Worm (Caenorhabditis elegans): ENCODE results near the gene srd-42.

The srd-42 gene

ce11 chrX:13303357-13303756, at the start of gene srd-42:
Gene srd-42, minus strand, starts transcription at chrX:13303457.
- no peak for TF ChIP-seq tab-1 (GFP tag; IDR thresholded peaks at IDR 0.05)
- TF ChIP-seq flt-1 (GFP tag; IDR thresholded peaks at IDR 0.05): no peak
- no peak for TF ChIP-seq ref-1 (GFP tag; conservative IDR thresholded peaks at IDR 0.05)
- TF ChIP-seq cog-1 (tag; optimal IDR thresholded peaks at IDR 0.05): no peak
- no peak for TF ChIP-seq med-1 (GFP tag; optimal IDR thresholded peaks at IDR 0.05; ENCODE audit: insufficient read depth)
- no peak for TF ChIP-seq ztf-29 (GFP tag; IDR thresholded peaks at IDR 0.05)
- no peak for TF ChIP-seq klf-2 (GFP tag; conservative IDR thresholded peaks at IDR 0.05)
- TF ChIP-seq T22C8.4 (GFP tag; IDR thresholded peaks at IDR 0.05): no peak

DNA sequence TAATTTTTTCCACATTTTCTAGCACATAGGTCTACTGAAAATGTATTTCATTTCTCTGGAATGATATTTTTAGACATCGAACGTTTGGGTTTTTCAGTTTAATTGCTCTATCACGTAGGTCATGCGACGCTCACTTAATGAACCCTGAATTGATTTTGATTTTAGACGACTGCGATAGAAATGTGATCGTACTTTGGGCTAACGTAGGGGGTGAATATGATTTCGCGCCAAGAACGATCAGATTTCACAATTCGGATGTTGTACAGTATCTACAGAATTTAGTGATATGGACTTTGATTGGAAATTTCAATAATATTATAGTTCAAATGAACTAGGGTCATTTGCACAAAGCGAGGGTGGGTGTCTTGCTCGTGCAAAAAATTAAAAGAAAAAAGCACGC, 48.9 kb upstream of the srd-42 start:
- no peak for TF ChIP-seq cog-1 (tag; optimal IDR thresholded peaks at IDR 0.05)
- no peak for TF ChIP-seq klf-2 (GFP tag; conservative IDR thresholded peaks at IDR 0.05)
- TF ChIP-seq T22C8.4 (GFP tag; IDR thresholded peaks at IDR 0.05): no peak

DNA sequence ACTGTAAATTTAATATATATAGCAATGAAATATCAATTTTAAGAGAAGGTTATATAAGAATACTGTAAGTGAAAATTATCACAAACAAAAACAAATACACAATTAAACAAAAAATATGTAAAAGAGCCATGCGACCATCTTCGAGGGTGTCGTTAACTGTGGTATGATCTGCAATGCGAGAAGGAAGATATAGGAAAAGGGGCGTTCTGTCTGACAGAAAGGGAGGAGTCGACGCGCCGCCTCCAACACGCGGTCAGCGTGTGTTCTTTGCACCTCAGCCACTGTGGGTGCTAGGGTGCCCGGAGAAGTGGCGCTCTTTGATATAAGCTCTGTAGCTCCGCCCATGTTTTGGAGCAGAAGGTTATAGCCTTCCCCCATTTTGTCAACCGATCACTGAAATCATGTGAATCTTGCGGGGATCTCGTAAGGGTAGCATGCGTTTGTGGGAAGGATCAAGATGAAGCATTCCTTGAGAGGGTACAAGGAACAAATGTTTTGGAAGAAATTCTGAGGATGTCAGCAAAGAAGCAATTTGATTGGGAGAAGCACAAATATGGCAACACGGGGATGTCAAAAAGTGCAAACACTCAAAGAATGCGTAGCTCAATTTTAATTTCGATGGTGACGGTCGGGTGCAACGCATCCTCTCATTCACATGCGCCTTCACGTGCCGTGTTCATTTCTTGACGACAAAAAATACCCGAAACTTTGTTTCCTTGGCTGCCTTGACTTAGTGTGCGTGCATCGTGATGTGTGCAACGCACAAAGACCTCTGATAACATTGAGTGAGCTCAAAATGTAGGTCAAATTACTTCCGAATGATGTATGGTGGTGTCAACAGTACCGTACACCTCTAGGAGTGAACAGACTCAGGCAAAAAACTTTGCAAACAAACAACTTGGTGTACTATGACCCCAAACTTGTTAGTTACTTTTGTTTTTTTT, 47.8 kb upstream of the srd-42 start, which contains the start of gene mxl-3:
mxl-3 (minus strand) TSS at position 1 of the 944 bp plus-strand sequence.
- TF ChIP-seq med-1 (GFP tag; optimal IDR thresholded peaks at IDR 0.05; ENCODE audit: insufficient read depth) (no peak), klf-2 (GFP tag; conservative IDR thresholded peaks at IDR 0.05) (no peak), ref-1 (GFP tag; conservative IDR thresholded peaks at IDR 0.05) (no peak), ztf-29 (GFP tag; IDR thresholded peaks at IDR 0.05) (no peak), tab-1 (GFP tag; IDR thresholded peaks at IDR 0.05) (no peak), ztf-23 (GFP tag; IDR thresholded peaks at IDR 0.05) (no peak), flt-1 (GFP tag; IDR thresholded peaks at IDR 0.05) (no peak), cog-1 (tag; optimal IDR thresholded peaks at IDR 0.05) (no peak), T22C8.4 (GFP tag; IDR thresholded peaks at IDR 0.05) (no peak)

- TF ChIP-seq T22C8.4 (GFP tag; IDR thresholded peaks at IDR 0.05) (no peak), cog-1 (tag; optimal IDR thresholded peaks at IDR 0.05) (no peak), ztf-23 (GFP tag; IDR thresholded peaks at IDR 0.05) (no peak), flt-1 (GFP tag; IDR thresholded peaks at IDR 0.05) (no peak), ref-1 (GFP tag; conservative IDR thresholded peaks at IDR 0.05) (no peak), tab-1 (GFP tag; IDR thresholded peaks at IDR 0.05) (no peak), ztf-29 (GFP tag; IDR thresholded peaks at IDR 0.05) (no peak), klf-2 (GFP tag; conservative IDR thresholded peaks at IDR 0.05) (no peak), med-1 (GFP tag; optimal IDR thresholded peaks at IDR 0.05; ENCODE audit: insufficient read depth) (no peak)
Measured at ce11 chrX:13350123-13350798, 47.0 kb upstream of the srd-42 start.

ce11 chrX:13349230-13350122, 46.2 kb upstream of the srd-42 start:
- TF ChIP-seq med-1 (GFP tag; optimal IDR thresholded peaks at IDR 0.05; ENCODE audit: insufficient read depth) (no peak), T22C8.4 (GFP tag; IDR thresholded peaks at IDR 0.05) (no peak), flt-1 (GFP tag; IDR thresholded peaks at IDR 0.05) (no peak), tab-1 (GFP tag; IDR thresholded peaks at IDR 0.05) (no peak), ztf-29 (GFP tag; IDR thresholded peaks at IDR 0.05) (no peak), cog-1 (tag; optimal IDR thresholded peaks at IDR 0.05) (no peak), ztf-23 (GFP tag; IDR thresholded peaks at IDR 0.05) (no peak), klf-2 (GFP tag; conservative IDR thresholded peaks at IDR 0.05) (no peak)

DNA sequence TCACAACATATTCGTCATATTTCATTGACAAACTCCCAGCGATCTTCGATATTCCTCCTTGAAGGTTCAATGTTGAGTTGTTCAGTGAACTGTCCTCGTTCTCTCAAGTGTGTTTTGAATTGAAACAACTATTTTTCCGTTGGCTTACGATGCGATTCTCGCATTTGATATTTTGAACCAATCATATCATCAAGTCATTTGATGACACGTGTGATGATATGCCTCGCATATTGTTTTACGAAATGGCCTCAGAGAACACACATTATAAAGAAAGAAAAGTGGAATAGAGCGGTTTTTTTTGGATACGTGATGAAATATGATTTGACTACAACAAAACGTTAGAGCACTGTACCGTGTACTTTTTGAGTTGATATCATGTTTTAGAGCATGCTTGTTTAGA, 45.2 kb upstream of the srd-42 start:
- TF ChIP-seq T22C8.4 (GFP tag; IDR thresholded peaks at IDR 0.05): no peak
- no peak for TF ChIP-seq ztf-23 (GFP tag; IDR thresholded peaks at IDR 0.05)
- TF ChIP-seq ref-1 (GFP tag; conservative IDR thresholded peaks at IDR 0.05): no peak
- TF ChIP-seq cog-1 (tag; optimal IDR thresholded peaks at IDR 0.05): no peak

ce11 chrX:13347251-13347650, 44.0 kb upstream of the srd-42 start:
- TF ChIP-seq tab-1 (GFP tag; IDR thresholded peaks at IDR 0.05): no peak
- TF ChIP-seq med-1 (GFP tag; optimal IDR thresholded peaks at IDR 0.05; ENCODE audit: insufficient read depth): no peak
- no peak for TF ChIP-seq T22C8.4 (GFP tag; IDR thresholded peaks at IDR 0.05)
- no peak for TF ChIP-seq ztf-29 (GFP tag; IDR thresholded peaks at IDR 0.05)
- TF ChIP-seq klf-2 (GFP tag; conservative IDR thresholded peaks at IDR 0.05): no peak
- TF ChIP-seq flt-1 (GFP tag; IDR thresholded peaks at IDR 0.05): no peak
- TF ChIP-seq ref-1 (GFP tag; conservative IDR thresholded peaks at IDR 0.05): no peak

ce11 chrX:13341853-13342252, 38.6 kb upstream of the srd-42 start:
- TF ChIP-seq ztf-23 (GFP tag; IDR thresholded peaks at IDR 0.05) (no peak), flt-1 (GFP tag; IDR thresholded peaks at IDR 0.05) (no peak), cog-1 (tag; optimal IDR thresholded peaks at IDR 0.05) (no peak), klf-2 (GFP tag; conservative IDR thresholded peaks at IDR 0.05) (no peak), tab-1 (GFP tag; IDR thresholded peaks at IDR 0.05) (no peak), ref-1 (GFP tag; conservative IDR thresholded peaks at IDR 0.05) (no peak), ztf-29 (GFP tag; IDR thresholded peaks at IDR 0.05) (no peak), med-1 (GFP tag; optimal IDR thresholded peaks at IDR 0.05; ENCODE audit: insufficient read depth) (no peak), T22C8.4 (GFP tag; IDR thresholded peaks at IDR 0.05) (no peak)

DNA sequence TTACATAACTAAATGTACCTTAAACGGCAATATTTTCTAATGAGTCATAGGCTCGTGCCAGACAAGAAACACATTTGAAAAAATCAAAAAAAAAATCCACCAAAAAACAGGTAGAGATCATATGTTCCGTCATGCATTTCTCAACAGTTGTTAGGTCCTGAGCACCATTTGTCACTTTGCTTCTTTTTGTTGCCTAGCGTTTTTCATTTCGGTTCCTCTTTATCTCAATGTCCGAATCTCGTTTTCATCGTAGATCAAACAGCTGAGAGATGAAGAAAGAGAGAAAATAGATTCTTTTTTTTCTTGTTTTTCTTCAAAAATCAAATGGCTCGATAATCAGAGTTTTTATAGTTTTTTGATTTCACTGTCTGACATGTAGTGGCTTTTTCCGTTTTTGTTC, 37.7 kb upstream of the srd-42 start:
- TF ChIP-seq ref-1 (GFP tag; conservative IDR thresholded peaks at IDR 0.05): no peak
- no peak for TF ChIP-seq ztf-23 (GFP tag; IDR thresholded peaks at IDR 0.05)
- TF ChIP-seq med-1 (GFP tag; optimal IDR thresholded peaks at IDR 0.05; ENCODE audit: insufficient read depth): no peak
- no peak for TF ChIP-seq cog-1 (tag; optimal IDR thresholded peaks at IDR 0.05)
- no peak for TF ChIP-seq ztf-29 (GFP tag; IDR thresholded peaks at IDR 0.05)
- TF ChIP-seq tab-1 (GFP tag; IDR thresholded peaks at IDR 0.05): no peak
- no peak for TF ChIP-seq klf-2 (GFP tag; conservative IDR thresholded peaks at IDR 0.05)
- no peak for TF ChIP-seq flt-1 (GFP tag; IDR thresholded peaks at IDR 0.05)
- no peak for TF ChIP-seq T22C8.4 (GFP tag; IDR thresholded peaks at IDR 0.05)

All from whole organism, midembryonic.